Worm (Caenorhabditis elegans): ENCODE measurements around the gene str-9.

The str-9 gene

ce11 chrV:15732209-15732608 is 26.3 kb upstream of the str-9 start, which contains the start of gene str-38:
Gene str-38, minus strand, starts transcription at chrV:15732309.
- TF ChIP-seq skn-1 (tag; optimal IDR thresholded peaks at IDR 0.05), result no peak
- no peak for TF ChIP-seq nhr-85 (tag)
- TF ChIP-seq fkh-10 (GFP tag; optimal IDR thresholded peaks at IDR 0.05), result no peak
- TF ChIP-seq tbx-2 (tag; optimal IDR thresholded peaks at IDR 0.05), result no peak
- TF ChIP-seq zag-1 (tag; optimal IDR thresholded peaks at IDR 0.05), result no peak
- no peak for TF ChIP-seq aly-2 (tag; optimal IDR thresholded peaks at IDR 0.05)
- no peak for TF ChIP-seq F16B12.6 (tag; optimal IDR thresholded peaks at IDR 0.05)
- TF ChIP-seq blmp-1 (tag; optimal IDR thresholded peaks at IDR 0.05), result no peak
- TF ChIP-seq hlh-4 (tag; optimal IDR thresholded peaks at IDR 0.05), result no peak

ce11 chrV:15733020-15733419 is 25.5 kb upstream of the str-9 start:
- TF ChIP-seq jun-1 (tag; optimal IDR thresholded peaks at IDR 0.05), result no peak
- TF ChIP-seq skn-1 (tag; optimal IDR thresholded peaks at IDR 0.05), result no peak
- no peak for TF ChIP-seq alr-1 (tag; optimal IDR thresholded peaks at IDR 0.05; ENCODE audit: borderline replicate concordance)
- TF ChIP-seq efl-3 (GFP tag; optimal IDR thresholded peaks at IDR 0.05), result no peak

- TF ChIP-seq elt-2 (tag; optimal IDR thresholded peaks at IDR 0.05), result no peak
- no peak for TF ChIP-seq fkh-4 (tag; optimal IDR thresholded peaks at IDR 0.05; ENCODE audit: borderline replicate concordance)
- TF ChIP-seq C04F5.9 (tag; optimal IDR thresholded peaks at IDR 0.05), result no peak
- TF ChIP-seq dsc-1 (tag; optimal IDR thresholded peaks at IDR 0.05), result no peak
- no peak for TF ChIP-seq aly-2 (tag; optimal IDR thresholded peaks at IDR 0.05)
- TF ChIP-seq tbx-2 (tag; optimal IDR thresholded peaks at IDR 0.05), result no peak
- TF ChIP-seq elt-3 (tag; optimal IDR thresholded peaks at IDR 0.05), result no peak
- TF ChIP-seq nhr-19 (GFP tag; conservative IDR thresholded peaks at IDR 0.05), result no peak
- no peak for TF ChIP-seq egl-13 (tag; optimal IDR thresholded peaks at IDR 0.05)
- no peak for TF ChIP-seq ces-1 (GFP tag; optimal IDR thresholded peaks at IDR 0.05)
- no peak for TF ChIP-seq nhr-237 (tag; optimal IDR thresholded peaks at IDR 0.05)
- TF ChIP-seq fos-1 (tag; optimal IDR thresholded peaks at IDR 0.05), result no peak
- TF ChIP-seq mdl-1 (tag; optimal IDR thresholded peaks at IDR 0.05), result no peak
- no peak for TF ChIP-seq nhr-76 (tag; optimal IDR thresholded peaks at IDR 0.05)
- TF ChIP-seq nhr-84 (tag; optimal IDR thresholded peaks at IDR 0.05), result no peak
- no peak for TF ChIP-seq mep-1 (tag; optimal IDR thresholded peaks at IDR 0.05)
Measured at ce11 chrV:15733568-15733967, 25.0 kb upstream of the str-9 start, which contains the start of gene T23D5.3. Gene T23D5.3, minus strand, starts transcription at chrV:15733668.

ce11 chrV:15735720-15736119 is 22.8 kb upstream of the str-9 start, which contains the start of gene str-27:
Gene str-27, minus strand, starts transcription at chrV:15735820.
- no peak for TF ChIP-seq nhr-84 (tag; optimal IDR thresholded peaks at IDR 0.05)
- TF ChIP-seq ces-1 (GFP tag; optimal IDR thresholded peaks at IDR 0.05), result no peak
- no peak for TF ChIP-seq hpl-2 (GFP tag; optimal IDR thresholded peaks at IDR 0.05)
- no peak for TF ChIP-seq lin-14 (GFP tag; optimal IDR thresholded peaks at IDR 0.05)
- no peak for TF ChIP-seq ztf-11 (tag; optimal IDR thresholded peaks at IDR 0.05)
- TF ChIP-seq snu-23 (GFP tag; optimal IDR thresholded peaks at IDR 0.05), result no peak
- no peak for TF ChIP-seq egl-13 (tag; optimal IDR thresholded peaks at IDR 0.05)
- TF ChIP-seq snpc-4 (tag; optimal IDR thresholded peaks at IDR 0.05), result no peak
- TF ChIP-seq nhr-90 (tag; optimal IDR thresholded peaks at IDR 0.05; ENCODE audit: poor library complexity), result no peak
- no peak for TF ChIP-seq lir-3 (tag; optimal IDR thresholded peaks at IDR 0.05; ENCODE audit: poor library complexity)
- TF ChIP-seq fkh-8 (tag; optimal IDR thresholded peaks at IDR 0.05), result no peak
- no peak for TF ChIP-seq pqm-1 (tag; optimal IDR thresholded peaks at IDR 0.05)
- TF ChIP-seq swsn-7 (tag; optimal IDR thresholded peaks at IDR 0.05), result no peak
- no peak for TF ChIP-seq lin-13 (GFP tag; optimal IDR thresholded peaks at IDR 0.05)
- no peak for TF ChIP-seq nhr-237 (tag; optimal IDR thresholded peaks at IDR 0.05)
- no peak for TF ChIP-seq nhr-85 (tag)
- no peak for TF ChIP-seq ceh-82 (tag; optimal IDR thresholded peaks at IDR 0.05)

Measured in whole organism, L1 larva.